Worm (Caenorhabditis elegans) whole organism, young adult: ENCODE results near the gene R151.10.

ENCODE experiments used
- F52B5.7 ChIP-seq: sonication (generic microtip); optimal IDR thresholded peaks from 2 replicates; lab custom pipeline; 2016; ENCODE audit warnings: mild to moderate bottlenecking, missing genetic modification characterization, missing compliant biosample characterization
- bed-1 ChIP-seq: fragments of 200-800 bp; sonication (Bioruptor generic); IDR thresholded peaks from 2 replicates; pipeline ENCODE4 v1.3.6; 2022; ENCODE audit warnings: missing genetic modification reagents, missing genetic modification characterization, missing compliant biosample characterization
- madf-6 ChIP-seq: fragments of 200-800 bp; sonication (Bioruptor generic); IDR thresholded peaks from 2 replicates; pipeline ENCODE4 v1.3.6; 2022; ENCODE audit warnings: missing genetic modification reagents, missing genetic modification characterization, missing compliant biosample characterization
- mxl-1 ChIP-seq: sonication (generic microtip); optimal IDR thresholded peaks from 2 replicates; lab custom pipeline; 2016; ENCODE audit warnings: missing genetic modification characterization, missing compliant biosample characterization
- snpc-4 ChIP-seq, 5 experiments: fragments of 150-350 bp in 1 of 5; sonication (generic microtip) in 4 of 5; optimal IDR thresholded peaks; 2 replicates each; lab custom pipeline; 2014 to 2018; ENCODE audit warnings: missing genetic modification characterization in 5 of 5, missing biosample characterization in 3 of 5, antibody characterized with exemption in 2 of 5, mild to moderate bottlenecking in 2 of 5, missing compliant biosample characterization in 2 of 5, missing genotype in 2 of 5, moderate library complexity in 2 of 5, missing genetic modification reagents in 1 of 5
- unc-130 ChIP-seq: sonication (generic microtip); optimal IDR thresholded peaks from 2 replicates; lab custom pipeline; 2016; ENCODE audit warnings: missing genetic modification reagents, missing genetic modification characterization, missing compliant biosample characterization
- unc-62 ChIP-seq: fragments of 150-350 bp; optimal IDR thresholded peaks from 2 replicates; lab custom pipeline; 2014; ENCODE audit warnings: missing biosample characterization, missing genetic modification reagents, missing genetic modification characterization

DNA sequence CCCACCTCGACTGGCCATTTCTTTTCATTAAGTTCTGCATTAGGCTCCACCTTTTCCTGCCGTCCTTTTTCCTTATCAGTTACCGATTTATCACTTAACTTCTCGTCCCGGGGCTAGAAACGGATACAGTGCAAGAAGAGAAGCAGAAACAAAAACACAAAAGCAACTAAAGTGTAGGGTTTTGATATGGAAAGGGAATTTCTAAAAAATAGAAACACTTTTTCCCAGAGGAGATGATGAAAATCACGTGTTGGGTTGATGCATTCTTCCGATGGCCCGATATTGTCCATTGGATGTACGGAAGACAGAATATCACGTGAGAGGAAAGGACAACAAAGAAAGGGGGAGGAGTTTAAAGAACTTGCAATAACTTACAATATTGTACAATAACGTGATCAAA, 42.1 kb upstream of the R151.10 start:
- TF ChIP-seq F52B5.7 (tag; lab: Kevin White, UChicago) (no peak), mxl-1 (tag; lab: Kevin White, UChicago) (no peak), snpc-4 (GFP tag; optimal IDR thresholded peaks at IDR 0.05; lab: Kevin White, UChicago) (no peak), snpc-4 (tag; optimal IDR thresholded peaks at IDR 0.05; lab: Kevin White, UChicago) (no peak), unc-130 (GFP tag; lab: Kevin White, UChicago) (no peak), bed-1 (GFP tag; lab: Robert Waterston, UW) (no peak), madf-6 (GFP tag; lab: Robert Waterston, UW) (no peak), unc-62 (GFP tag; lab: Kevin White, UChicago) (no peak)
